Worm (Caenorhabditis elegans) whole organism, L2 larva: ENCODE data around the gene rps-8.

Experiments
- ZK546.5 ChIP-seq: sonication (generic microtip); optimal IDR thresholded peaks from 2 replicates; lab custom pipeline; 2017; ENCODE audit warnings: missing biosample characterization, missing genetic modification characterization
- alr-1 ChIP-seq: fragments of 150-350 bp; optimal IDR thresholded peaks from 2 replicates; lab custom pipeline; 2014; ENCODE audit warnings: missing biosample characterization, missing genetic modification characterization
- blmp-1 ChIP-seq: sonication (generic microtip); optimal IDR thresholded peaks from 2 replicates; lab custom pipeline; 2017; ENCODE audit warnings: missing genetic modification characterization, mild to moderate bottlenecking, missing compliant biosample characterization, antibody characterized with exemption, moderate library complexity; ENCODE audit not compliant: insufficient read depth
- lin-39 ChIP-seq: fragments of 150-350 bp; optimal IDR thresholded peaks from 2 replicates; lab custom pipeline; 2014; ENCODE audit warnings: missing biosample characterization, missing genetic modification reagents, missing genetic modification characterization
- mab-5 ChIP-seq: fragments of 150-350 bp; optimal IDR thresholded peaks from 2 replicates; lab custom pipeline; 2014; ENCODE audit warnings: missing biosample characterization, missing genetic modification characterization
- nhr-11 ChIP-seq: fragments of 150-350 bp; optimal IDR thresholded peaks from 2 replicates; lab custom pipeline; 2014; ENCODE audit warnings: missing biosample characterization, missing genetic modification characterization
- nhr-12 ChIP-seq: fragments of 150-350 bp; optimal IDR thresholded peaks from 2 replicates; lab custom pipeline; 2014; ENCODE audit warnings: missing biosample characterization, missing genetic modification characterization
- nhr-23 ChIP-seq: fragments of 150-350 bp; optimal IDR thresholded peaks from 2 replicates; lab custom pipeline; 2014; ENCODE audit warnings: missing biosample characterization, missing genetic modification reagents, missing genetic modification characterization
- nhr-237 ChIP-seq: fragments of 150-350 bp; optimal IDR thresholded peaks from 2 replicates; lab custom pipeline; 2014; ENCODE audit warnings: missing biosample characterization, missing genetic modification characterization
- nhr-25 ChIP-seq: fragments of 150-350 bp; sonication (generic microtip); optimal IDR thresholded peaks from 3 replicates; lab custom pipeline; 2014; ENCODE audit warnings: missing biosample characterization, missing genetic modification characterization
- unc-39 ChIP-seq: fragments of 150-350 bp; optimal IDR thresholded peaks from 2 replicates; lab custom pipeline; 2014; ENCODE audit warnings: missing biosample characterization, missing genetic modification characterization
- unc-62 ChIP-seq: fragments of 150-350 bp; optimal IDR thresholded peaks from 2 replicates; lab custom pipeline; 2014; ENCODE audit warnings: missing biosample characterization, missing genetic modification reagents, missing genetic modification characterization

DNA sequence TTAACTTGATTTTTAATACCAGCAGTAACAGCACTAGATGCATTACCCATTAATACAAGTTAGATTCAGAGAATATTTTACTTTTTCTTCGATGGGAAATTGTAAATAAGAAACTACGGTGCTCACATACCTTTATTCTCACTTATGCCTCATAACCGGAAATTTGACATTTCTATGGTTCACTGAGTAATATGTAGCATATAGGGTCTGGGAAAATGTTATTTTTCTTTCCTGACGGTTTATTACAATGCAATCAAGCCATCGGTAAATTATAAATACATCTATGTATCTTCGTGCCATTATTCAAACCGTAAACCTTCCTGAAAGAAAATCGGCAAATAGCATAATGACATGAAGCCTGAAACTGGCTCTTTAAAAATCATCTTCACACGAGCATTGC is 19.0 kb upstream of the rps-8 start, which contains the start of gene ocr-4:
- no peak for TF ChIP-seq nhr-12 (tag; lab: Kevin White, UChicago)
- no peak for TF ChIP-seq ZK546.5 (tag; lab: Kevin White, UChicago)
- no peak for TF ChIP-seq blmp-1 (tag; lab: Kevin White, UChicago)
- TF ChIP-seq unc-62 (GFP tag; lab: Kevin White, UChicago): no peak
- no peak for TF ChIP-seq nhr-237 (tag; lab: Kevin White, UChicago)
- TF ChIP-seq mab-5 (tag; lab: Kevin White, UChicago): no peak
- TF ChIP-seq nhr-11: no peak
- TF ChIP-seq lin-39 (tag; lab: Kevin White, UChicago): no peak
- no peak for TF ChIP-seq unc-39 (tag; lab: Kevin White, UChicago)
- TF ChIP-seq nhr-23: no peak
- TF ChIP-seq alr-1 (tag; lab: Kevin White, UChicago): no peak
- no peak for TF ChIP-seq nhr-25 (tag; lab: Kevin White, UChicago)
